Fruit fly (Drosophila melanogaster) whole organism, wandering third instar larva: ENCODE results near the gene CG8673.
A peak's percentile ranks its signal among the peaks of the same experiment; 100 is the strongest.

ENCODE experiments used
- CG9705 ChIP-seq: fragments of 200-800 bp; sonication (Bioruptor generic); optimal IDR thresholded peaks from 2 replicates; lab custom pipeline; 2018; ENCODE audit warnings: missing biosample characterization, mild to moderate bottlenecking, missing genetic modification characterization
- Dif ChIP-seq: fragments of 200-275, 200-300 bp; sonication (Bioruptor generic); optimal IDR thresholded peaks from 2 replicates; lab custom pipeline; 2018; ENCODE audit warnings: missing biosample characterization, missing genetic modification characterization; ENCODE audit not compliant: partially characterized antibody
- GATAd ChIP-seq: sonication (Bioruptor generic); optimal IDR thresholded peaks from 2 replicates; lab custom pipeline; 2016; ENCODE audit warnings: missing biosample characterization, missing genetic modification characterization
- Rel ChIP-seq, 2 experiments: fragments of 200-800 bp; sonication (Bioruptor generic) in 1 of 2; optimal IDR thresholded peaks; 2 replicates in 1 of 2; 3 replicates in 1 of 2; lab custom pipeline; 2016 to 2019; ENCODE audit warnings: mild to moderate bottlenecking in 2 of 2, missing biosample characterization in 2 of 2, missing genetic modification characterization in 2 of 2, moderate library complexity in 1 of 2
- Sp1 ChIP-seq: fragments of 200-800 bp; sonication (Bioruptor generic); optimal IDR thresholded peaks from 3 replicates; lab custom pipeline; 2019; ENCODE audit warnings: missing biosample characterization, mild to moderate bottlenecking, missing genetic modification characterization, moderate library complexity
- fru ChIP-seq: fragments of 200-800 bp; sonication (Bioruptor generic); optimal IDR thresholded peaks from 3 replicates; lab custom pipeline; 2016; ENCODE audit warnings: missing biosample characterization, mild to moderate bottlenecking, missing genetic modification characterization
- pan ChIP-seq: fragments of >200 bp; optimal IDR thresholded peaks from 2 replicates; lab custom pipeline; 2017
- psq ChIP-seq: fragments of 200-800 bp; sonication (Bioruptor generic); optimal IDR thresholded peaks from 3 replicates; lab custom pipeline; 2017; ENCODE audit warnings: missing biosample characterization, mild to moderate bottlenecking, missing genetic modification characterization, moderate library complexity
- rgr ChIP-seq: fragments of 200-800 bp; sonication (Bioruptor generic); optimal IDR thresholded peaks from 3 replicates; lab custom pipeline; 2016; ENCODE audit warnings: missing biosample characterization, mild to moderate bottlenecking, missing genetic modification characterization
- sage ChIP-seq: fragments of 200-800 bp; sonication (Bioruptor generic); optimal IDR thresholded peaks from 2 replicates; lab custom pipeline; 2016; ENCODE audit warnings: missing biosample characterization, mild to moderate bottlenecking, missing genetic modification characterization
- woc ChIP-seq: sonication (Bioruptor generic); optimal IDR thresholded peaks from 2 replicates; lab custom pipeline; 2016; ENCODE audit warnings: missing biosample characterization, mild to moderate bottlenecking, missing genetic modification characterization

DNA sequence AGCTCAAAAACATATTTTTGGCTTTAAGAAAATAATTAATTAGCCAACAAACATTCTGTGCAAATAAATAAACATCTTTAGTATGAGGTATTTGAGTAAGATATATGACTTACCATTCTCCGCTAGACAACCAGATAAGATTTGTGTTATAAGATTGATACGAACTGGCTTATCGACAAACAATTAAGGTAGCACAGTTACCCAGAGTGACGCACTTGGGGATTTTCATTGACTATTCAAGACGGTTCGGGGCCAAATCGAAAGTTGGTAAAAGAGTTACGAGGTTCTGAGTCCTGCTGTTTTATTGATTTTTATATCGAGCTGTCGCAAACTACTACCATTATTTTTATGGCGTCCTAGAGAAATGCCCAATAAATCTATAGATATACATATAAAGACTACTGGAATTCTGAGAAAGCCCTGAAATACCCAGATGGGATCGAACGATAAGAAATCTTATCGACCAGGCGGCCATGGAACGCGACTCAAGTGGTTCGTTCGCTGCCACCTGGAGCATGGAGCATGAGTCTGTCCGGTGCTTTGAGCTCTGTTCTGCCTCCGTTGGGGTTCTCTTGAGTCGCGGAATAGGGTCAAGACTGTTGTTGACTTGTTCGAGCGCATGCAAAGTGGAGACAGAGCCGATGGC lies 6.0 kb downstream of the CG8673 start:
- TF ChIP-seq Sp1 (GFP tag; lab: Kevin White, UChicago) = no peak
- TF ChIP-seq Rel (GFP tag; optimal IDR thresholded peaks at IDR 0.05; lab: Kevin White, UChicago) = no peak
- TF ChIP-seq Rel (tag; optimal IDR thresholded peaks at IDR 0.05; lab: Kevin White, UChicago) = peak; percentile 54
- TF ChIP-seq GATAd (GFP tag; lab: Kevin White, UChicago) = no peak
- no peak for TF ChIP-seq rgr (GFP tag; lab: Kevin White, UChicago)
- no peak for TF ChIP-seq fru (GFP tag; lab: Kevin White, UChicago)
- no peak for TF ChIP-seq Dif
- no peak for TF ChIP-seq CG9705 (GFP tag; lab: Kevin White, UChicago)
- TF ChIP-seq psq (GFP tag; lab: Kevin White, UChicago) = no peak
- no peak for TF ChIP-seq sage (GFP tag; lab: Kevin White, UChicago)
- TF ChIP-seq woc (GFP tag; lab: Kevin White, UChicago) = no peak
- TF ChIP-seq pan (lab: Kevin White, UChicago) = no peak
